Fruit fly (Drosophila melanogaster): ENCODE data around the gene CG33189.

- TF ChIP-seq cas (GFP tag; IDR thresholded peaks at IDR 0.05) (peak; percentile 97), psq (GFP tag; optimal IDR thresholded peaks at IDR 0.05) (peak; percentile 95), CG10366 (GFP tag; IDR thresholded peaks at IDR 0.05) (peak; percentile 99), CG16863 (GFP tag; optimal IDR thresholded peaks at IDR 0.05) (peak; percentile 99), CG4707 (GFP tag; optimal IDR thresholded peaks at IDR 0.05) (peak; percentile 94), danr (GFP tag; IDR thresholded peaks at IDR 0.05) (peak; percentile 98), Mes4 (GFP tag; optimal IDR thresholded peaks at IDR 0.05) (peak; percentile 98)
These were observed 30.8 kb upstream of the CG33189 start for dm6 chr3R:8811323-8811936.

Measured in whole organism, embryonic.